Worm (Caenorhabditis elegans) whole organism, L4 larva: ENCODE measurements around the gene C13G3.12.
A peak's percentile ranks its signal among the peaks of the same experiment; 100 is the strongest.

Source experiments
- F10B5.3 ChIP-seq: sonication (generic microtip); optimal IDR thresholded peaks from 2 replicates; lab custom pipeline; 2016; ENCODE audit warnings: mild to moderate bottlenecking, missing genetic modification characterization, missing compliant biosample characterization
- F26F4.8 ChIP-seq: fragments of 200-800 bp; sonication (Bioruptor generic); conservative IDR thresholded peaks from 2 replicates; pipeline ENCODE4 v1.3.6; 2022; ENCODE audit warnings: missing genetic modification characterization, missing compliant biosample characterization
- F37D6.2 ChIP-seq: sonication (generic microtip); optimal IDR thresholded peaks from 2 replicates; lab custom pipeline; 2016; ENCODE audit warnings: mild to moderate bottlenecking, missing genetic modification characterization, missing compliant biosample characterization
- R02D3.7 ChIP-seq: fragments of 150-350 bp; sonication (generic microtip); optimal IDR thresholded peaks from 3 replicates; lab custom pipeline; 2014; ENCODE audit warnings: missing biosample characterization, missing genetic modification characterization
- T20F7.1 ChIP-seq: fragments of 200-800 bp; sonication (Bioruptor generic); optimal IDR thresholded peaks from 2 replicates; lab custom pipeline; 2018; ENCODE audit warnings: mild to moderate bottlenecking, missing genetic modification characterization, missing compliant biosample characterization
- T26A8.4 ChIP-seq: fragments of 200-800 bp; sonication (Bioruptor generic); IDR thresholded peaks from 2 replicates; pipeline ENCODE4 v1.3.6; 2022; ENCODE audit warnings: missing genetic modification characterization, missing compliant biosample characterization
- Y48G9A.11 ChIP-seq: fragments of 200-800 bp; sonication (Bioruptor generic); IDR thresholded peaks from 2 replicates; pipeline ENCODE4 v1.3.6; 2022; ENCODE audit warnings: missing genetic modification reagents, missing genetic modification characterization, missing compliant biosample characterization
- Y5F2A.4 ChIP-seq: fragments of 200-800 bp; sonication (Bioruptor generic); optimal IDR thresholded peaks from 2 replicates; lab custom pipeline; 2018; ENCODE audit warnings: mild to moderate bottlenecking, missing genetic modification characterization, missing compliant biosample characterization
- Y75B8A.6 ChIP-seq: fragments of 200-800 bp; sonication (Bioruptor generic); IDR thresholded peaks from 2 replicates; pipeline ENCODE4 v1.3.6; 2022; ENCODE audit warnings: missing genetic modification reagents, missing genetic modification characterization, missing compliant biosample characterization
- ZK337.2 ChIP-seq: fragments of 200-800 bp; sonication (Bioruptor generic); IDR thresholded peaks from 2 replicates; pipeline ENCODE4 v1.3.6; 2022; ENCODE audit warnings: missing genetic modification reagents, missing genetic modification characterization, missing compliant biosample characterization
- aha-1 ChIP-seq: fragments of 150-350 bp; peaks from one replicate; lab custom pipeline; 2014; ENCODE audit warnings: missing biosample characterization, missing genetic modification characterization
- arid-1 ChIP-seq: fragments of 200-800 bp; sonication (Bioruptor generic); conservative IDR thresholded peaks from 2 replicates; pipeline ENCODE4 v1.3.6; 2022; ENCODE audit warnings: missing genetic modification reagents, missing genetic modification characterization, missing compliant biosample characterization
- ceh-20 ChIP-seq: fragments of 200-800 bp; sonication (Bioruptor generic); IDR thresholded peaks from 2 replicates; pipeline ENCODE4 v1.3.6; 2022; ENCODE audit warnings: missing genetic modification reagents, missing genetic modification characterization, missing compliant biosample characterization
- ceh-44 ChIP-seq: fragments of 200-800 bp; sonication (Bioruptor generic); IDR thresholded peaks from 2 replicates; pipeline ENCODE4 v1.3.6; 2022; ENCODE audit warnings: missing genetic modification reagents, missing genetic modification characterization, missing compliant biosample characterization
- ceh-62 ChIP-seq: sonication (generic microtip); optimal IDR thresholded peaks from 2 replicates; lab custom pipeline; 2017; ENCODE audit warnings: missing biosample characterization, missing genetic modification characterization
- ctbp-1 ChIP-seq: fragments of 200-800 bp; sonication (Bioruptor generic); IDR thresholded peaks from 2 replicates; pipeline ENCODE4 v1.3.6; 2022; ENCODE audit warnings: missing genetic modification reagents, missing genetic modification characterization, missing compliant biosample characterization
- daf-12 ChIP-seq: fragments of 150-350 bp; optimal IDR thresholded peaks from 2 replicates; lab custom pipeline; 2014; ENCODE audit warnings: missing biosample characterization, missing genetic modification reagents, missing genetic modification characterization
- dmd-6 ChIP-seq: fragments of 200-800 bp; sonication (Bioruptor generic); IDR thresholded peaks from 2 replicates; pipeline ENCODE4 v1.3.6; 2022; ENCODE audit warnings: missing genetic modification reagents, missing genetic modification characterization, missing compliant biosample characterization
- dmd-9 ChIP-seq: fragments of 200-800 bp; sonication (Bioruptor generic); IDR thresholded peaks from 2 replicates; pipeline ENCODE4 v1.3.6; 2022; ENCODE audit warnings: missing genetic modification reagents, missing genetic modification characterization, missing compliant biosample characterization
- dpl-1 ChIP-seq: fragments of 150-350 bp; optimal IDR thresholded peaks from 2 replicates; lab custom pipeline; 2014; ENCODE audit warnings: missing biosample characterization, missing genetic modification reagents, missing genetic modification characterization
- fkh-10 ChIP-seq: fragments of 150-350 bp; optimal IDR thresholded peaks from 2 replicates; lab custom pipeline; 2014; ENCODE audit warnings: missing biosample characterization, missing genetic modification reagents, missing genetic modification characterization
- gei-8 ChIP-seq: fragments of 200-800 bp; sonication (Bioruptor generic); optimal IDR thresholded peaks from 2 replicates; lab custom pipeline; 2018; ENCODE audit warnings: mild to moderate bottlenecking, missing genetic modification characterization, missing compliant biosample characterization
- hlh-30 ChIP-seq: sonication (generic microtip); optimal IDR thresholded peaks from 2 replicates; lab custom pipeline; 2017; ENCODE audit warnings: antibody characterized with exemption, mild to moderate bottlenecking, missing genetic modification characterization, missing compliant biosample characterization; ENCODE audit not compliant: insufficient read depth
- lin-29 ChIP-seq: fragments of 200-800 bp; sonication (Bioruptor generic); IDR thresholded peaks from 2 replicates; pipeline ENCODE4 v1.3.6; 2022; ENCODE audit warnings: missing genetic modification reagents, missing genetic modification characterization, missing compliant biosample characterization
- mdl-1 ChIP-seq, 2 experiments: fragments of 150-350 bp in 1 of 2; sonication (generic microtip) in 1 of 2; optimal IDR thresholded peaks; 2 replicates each; lab custom pipeline; 2014 to 2017; ENCODE audit warnings: missing biosample characterization in 2 of 2, missing genetic modification characterization in 2 of 2
- mxl-3 ChIP-seq: fragments of 200-800 bp; sonication (Bioruptor generic); optimal IDR thresholded peaks from 2 replicates; lab custom pipeline; 2018; ENCODE audit warnings: mild to moderate bottlenecking, missing genetic modification characterization, missing compliant biosample characterization
- nhr-11 ChIP-seq: fragments of 150-350 bp; optimal IDR thresholded peaks from 2 replicates; lab custom pipeline; 2014; ENCODE audit warnings: missing biosample characterization, missing genetic modification characterization
- nhr-25 ChIP-seq: sonication (generic microtip); optimal IDR thresholded peaks from 2 replicates; lab custom pipeline; 2017; ENCODE audit warnings: missing genetic modification characterization, mild to moderate bottlenecking, missing compliant biosample characterization, antibody characterized with exemption, moderate library complexity, borderline replicate concordance; ENCODE audit not compliant: insufficient read depth
- nhr-48 ChIP-seq: sonication (generic microtip); optimal IDR thresholded peaks from 2 replicates; lab custom pipeline; 2016; ENCODE audit warnings: mild to moderate bottlenecking, missing genetic modification characterization, missing compliant biosample characterization
- pha-4 ChIP-seq, 2 experiments: fragments of 150-350 bp in 1 of 2; fragments of 200-800 bp in 1 of 2; sonication (Bioruptor generic) in 1 of 2; IDR thresholded peaks in 1 of 2; optimal IDR thresholded peaks in 1 of 2; 2 replicates each; pipeline versions ENCODE4 v1.3.6 to Lab custom; 2014 to 2022; ENCODE audit warnings: missing genetic modification characterization in 2 of 2, missing genetic modification reagents in 2 of 2, missing biosample characterization in 1 of 2, missing compliant biosample characterization in 1 of 2
- sdz-12 ChIP-seq: fragments of 200-800 bp; sonication (Bioruptor generic); optimal IDR thresholded peaks from 2 replicates; lab custom pipeline; 2018; ENCODE audit warnings: mild to moderate bottlenecking, missing genetic modification characterization, missing compliant biosample characterization
- tag-97 ChIP-seq: fragments of 200-800 bp; sonication (Bioruptor generic); IDR thresholded peaks from 2 replicates; pipeline ENCODE4 v1.3.6; 2022; ENCODE audit warnings: missing genetic modification characterization, missing compliant biosample characterization
- tra-1 ChIP-seq: fragments of 200-800 bp; sonication (Bioruptor generic); IDR thresholded peaks from 2 replicates; pipeline ENCODE4 v1.3.6; 2022; ENCODE audit warnings: missing genetic modification reagents, missing genetic modification characterization, missing compliant biosample characterization
- unc-62 ChIP-seq, 3 experiments: fragments of 150-350 bp in 1 of 3; sonication (generic microtip); optimal IDR thresholded peaks in 2 of 3; peaks in 1 of 3; 1 replicate in 1 of 3; 2 replicates in 2 of 3; lab custom pipeline; 2014 to 2017; ENCODE audit warnings: missing biosample characterization in 3 of 3, missing genetic modification characterization in 3 of 3, missing genetic modification reagents in 3 of 3, missing genotype in 1 of 3
- vab-7 ChIP-seq: fragments of 200-800 bp; sonication (Bioruptor generic); IDR thresholded peaks from 2 replicates; pipeline ENCODE4 v1.3.6; 2022; ENCODE audit warnings: missing genetic modification reagents, missing genetic modification characterization, missing compliant biosample characterization
- zag-1 ChIP-seq: fragments of 150-350 bp; optimal IDR thresholded peaks from 2 replicates; lab custom pipeline; 2014; ENCODE audit warnings: missing biosample characterization, missing genetic modification characterization
- zfp-3 ChIP-seq: fragments of 200-800 bp; sonication (Bioruptor generic); conservative IDR thresholded peaks from 2 replicates; pipeline ENCODE4 v1.3.6; 2022; ENCODE audit warnings: missing genetic modification reagents, missing genetic modification characterization, missing compliant biosample characterization
- zip-11 ChIP-seq: fragments of 200-800 bp; sonication (Bioruptor generic); IDR thresholded peaks from 2 replicates; pipeline ENCODE4 v1.3.6; 2022; ENCODE audit warnings: missing genetic modification characterization, missing compliant biosample characterization
- ztf-11 ChIP-seq: fragments of 150-350 bp; optimal IDR thresholded peaks from 2 replicates; lab custom pipeline; 2014; ENCODE audit warnings: missing biosample characterization, missing genetic modification characterization
- ztf-7 ChIP-seq: fragments of 150-350 bp; optimal IDR thresholded peaks from 2 replicates; lab custom pipeline; 2014; ENCODE audit warnings: missing biosample characterization, missing genetic modification characterization

Gene C13G3.12

DNA sequence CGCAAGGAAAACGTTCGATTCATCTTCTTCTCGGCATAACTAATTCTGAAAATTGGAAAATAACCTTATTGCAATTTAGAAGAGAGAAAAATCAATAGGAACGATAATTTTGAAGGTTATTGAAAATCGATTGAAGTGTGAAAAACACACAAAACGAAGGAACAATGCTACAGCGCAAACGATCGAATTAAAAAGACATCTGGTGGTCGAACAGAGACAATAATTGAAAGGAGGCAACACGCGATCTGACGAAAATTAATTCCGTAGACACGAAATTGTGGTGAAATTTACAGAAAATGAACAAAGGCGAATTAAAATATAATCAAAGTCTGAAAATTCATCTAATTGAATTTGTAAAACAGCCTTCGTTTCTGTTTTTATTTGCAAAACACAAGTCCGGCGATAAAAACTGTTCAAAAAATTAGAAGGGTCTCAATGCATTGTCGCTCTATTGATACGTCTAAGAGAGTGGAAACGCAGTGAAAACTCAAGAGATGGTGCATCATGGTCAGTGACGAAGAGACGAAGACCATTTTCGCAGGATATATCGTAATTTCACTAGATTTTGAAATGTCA lies 16.8 kb upstream of the C13G3.12 start, which contains the start of gene pak-2 (continued):
- TF ChIP-seq unc-62 (GFP tag; optimal IDR thresholded peaks at IDR 0.05 in 1 of 2; lab: Kevin White, UChicago) (peak in 1 of 2 experiments; percentile 52), unc-62 (tag; optimal IDR thresholded peaks at IDR 0.05; lab: Kevin White, UChicago) (no peak), nhr-25 (tag; lab: Kevin White, UChicago) (peak; percentile 62), Y5F2A.4 (GFP tag; lab: Kevin White, UChicago) (no peak), T20F7.1 (GFP tag; lab: Kevin White, UChicago) (peak; percentile 82), sdz-12 (no peak), arid-1 (GFP tag; lab: Robert Waterston, UW) (no peak), lin-29 (GFP tag; lab: Robert Waterston, UW) (no peak), ztf-11 (tag; lab: Kevin White, UChicago) (no peak), Y48G9A.11 (GFP tag; lab: Robert Waterston, UW) (0 out of 2 replicates have a peak, but pooled peaks have one; percentile 45), mxl-3 (GFP tag; lab: Kevin White, UChicago) (peak; percentile 81), F26F4.8 (GFP tag; lab: Robert Waterston, UW) (no peak), T26A8.4 (GFP tag; lab: Robert Waterston, UW) (no peak), ctbp-1 (no peak), gei-8 (no peak), nhr-48 (tag; lab: Kevin White, UChicago) (no peak), vab-7 (GFP tag; lab: Robert Waterston, UW) (peak; percentile 67), zip-11 (GFP tag; lab: Robert Waterston, UW) (no peak), ceh-62 (tag; lab: Kevin White, UChicago) (no peak), tag-97 (GFP tag; lab: Robert Waterston, UW) (no peak), zfp-3 (GFP tag; lab: Robert Waterston, UW) (no peak), zag-1 (tag; lab: Kevin White, UChicago) (no peak)
- TF ChIP-seq, all 104 proteins: peak for 35

ce11 chrV:11034748-11035147 lies 12.0 kb upstream of the C13G3.12 start, which contains the start of gene pptr-2:
Gene pptr-2, minus strand, starts transcription at chrV:11034931.
- TF ChIP-seq unc-62 (GFP tag; optimal IDR thresholded peaks at IDR 0.05 in 1 of 2; lab: Kevin White, UChicago) (peak in 1 of 2 experiments; percentile 74), unc-62 (tag; optimal IDR thresholded peaks at IDR 0.05; lab: Kevin White, UChicago) (no peak), ceh-20 (0 out of 2 replicates have a peak, but pooled peaks have one; percentile 39), nhr-11 (tag; lab: Kevin White, UChicago) (peak; percentile 58), dmd-6 (GFP tag; lab: Robert Waterston, UW) (no peak)

ce11 chrV:11033241-11033640 lies 10.5 kb upstream of the C13G3.12 start:
- no peak for TF ChIP-seq F37D6.2
- TF ChIP-seq aha-1 (tag; lab: Kevin White, UChicago) = peak; percentile 72
- peak; percentile 11 for TF ChIP-seq fkh-10 (GFP tag; lab: Kevin White, UChicago)

ce11 chrV:11030675-11031074 lies 8.0 kb upstream of the C13G3.12 start:
- TF ChIP-seq unc-62 (GFP tag; optimal IDR thresholded peaks at IDR 0.05 in 1 of 2; lab: Kevin White, UChicago) (peak in 1 of 2 experiments; percentile 93), unc-62 (tag; optimal IDR thresholded peaks at IDR 0.05; lab: Kevin White, UChicago) (no peak), R02D3.7 (tag; lab: Kevin White, UChicago) (no peak)

DNA sequence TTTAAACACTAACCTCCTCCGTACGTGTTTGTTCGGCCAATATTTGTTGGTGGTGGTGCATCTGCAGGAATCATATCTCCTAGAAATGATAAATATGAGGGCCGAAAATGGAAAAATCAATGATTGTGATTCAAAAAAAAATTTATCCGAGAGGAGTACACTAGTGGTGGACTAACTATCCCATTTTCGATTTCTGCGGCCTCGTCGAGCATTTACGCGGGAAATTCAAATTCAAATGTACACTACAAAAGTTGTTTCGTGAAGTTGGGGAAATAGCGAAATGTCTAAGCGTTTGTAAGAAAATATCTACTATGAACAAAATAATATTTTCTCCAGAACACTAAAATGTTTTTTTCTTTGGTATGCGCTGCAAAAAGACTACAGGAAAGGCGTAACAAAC lies 6.6 kb upstream of the C13G3.12 start:
- 0 out of 2 replicates have a peak, but pooled peaks have one; percentile 49 for TF ChIP-seq zfp-3 (GFP tag; lab: Robert Waterston, UW)
- no peak for TF ChIP-seq ceh-44 (GFP tag; lab: Robert Waterston, UW)
- no peak for TF ChIP-seq daf-12 (tag; lab: Kevin White, UChicago)
- no peak for TF ChIP-seq F37D6.2
- no peak for TF ChIP-seq fkh-10 (GFP tag; lab: Kevin White, UChicago)
- peak; percentile 95 for TF ChIP-seq dpl-1
- TF ChIP-seq F10B5.3 (tag; lab: Kevin White, UChicago) = no peak
- no peak for TF ChIP-seq tra-1 (GFP tag; lab: Robert Waterston, UW)
- TF ChIP-seq dmd-9 (GFP tag; lab: Robert Waterston, UW) = peak; percentile 69
- TF ChIP-seq hlh-30 = peak; percentile 14
- TF ChIP-seq mdl-1 (tag; optimal IDR thresholded peaks at IDR 0.05; lab: Kevin White, UChicago) = no peak
- TF ChIP-seq Y75B8A.6 = no peak
- TF ChIP-seq unc-62 (GFP tag; optimal IDR thresholded peaks at IDR 0.05 in 1 of 2; lab: Kevin White, UChicago) = no peak
- no peak for TF ChIP-seq unc-62 (tag; optimal IDR thresholded peaks at IDR 0.05; lab: Kevin White, UChicago)
- TF ChIP-seq pha-4 (GFP tag; IDR thresholded peaks at IDR 0.05; lab: Robert Waterston, UW) = no peak
- no peak for TF ChIP-seq pha-4 (tag; optimal IDR thresholded peaks at IDR 0.05; lab: Kevin White, UChicago)
- peak; percentile 6 for TF ChIP-seq mxl-3 (GFP tag; lab: Kevin White, UChicago)
- 0 out of 2 replicates have a peak, but pooled peaks have one; percentile 53 for TF ChIP-seq ZK337.2 (GFP tag; lab: Robert Waterston, UW)
- no peak for TF ChIP-seq ztf-7
